Fruit fly (Drosophila melanogaster) whole organism, prepupa: ENCODE results near the gene CG9682.

Experiments used
- CG15336 ChIP-seq: fragments of 200-800 bp; sonication (Bioruptor generic); IDR thresholded peaks from 2 replicates; pipeline ENCODE4 v1.3.6; 2022; ENCODE audit warnings: missing biosample characterization, missing genetic modification characterization
- CG16779 ChIP-seq: fragments of 200-800 bp; sonication (Bioruptor generic); optimal IDR thresholded peaks from 3 replicates; lab custom pipeline; 2017; ENCODE audit warnings: missing biosample characterization, mild to moderate bottlenecking, missing genetic modification characterization
- CG32006 ChIP-seq: fragments of 200-800 bp; sonication (Bioruptor generic); optimal IDR thresholded peaks from 3 replicates; lab custom pipeline; 2017; ENCODE audit warnings: missing biosample characterization, mild to moderate bottlenecking, missing genetic modification characterization
- CG6808 ChIP-seq: fragments of 200-800 bp; sonication (Bioruptor generic); optimal IDR thresholded peaks from 3 replicates; lab custom pipeline; 2017; ENCODE audit warnings: missing biosample characterization, missing genetic modification characterization, mild to moderate bottlenecking, moderate library complexity, missing genetic modification reagents
- CG7368 ChIP-seq: fragments of 200-800 bp; sonication (Bioruptor generic); optimal IDR thresholded peaks from 3 replicates; lab custom pipeline; 2016; ENCODE audit warnings: missing biosample characterization, missing genetic modification characterization
- CG9139 ChIP-seq: fragments of 200-800 bp; sonication (Bioruptor generic); optimal IDR thresholded peaks from 3 replicates; lab custom pipeline; 2017; ENCODE audit warnings: missing biosample characterization, mild to moderate bottlenecking, missing genetic modification characterization
- Hr39 ChIP-seq: fragments of 200-800 bp; sonication (Bioruptor generic); optimal IDR thresholded peaks from 2 replicates; lab custom pipeline; 2016; ENCODE audit warnings: missing biosample characterization, missing genetic modification characterization
- Smox ChIP-seq: fragments of 200-800 bp; sonication (Bioruptor generic); optimal IDR thresholded peaks from 3 replicates; lab custom pipeline; 2016; ENCODE audit warnings: missing biosample characterization, missing genetic modification characterization
- Sox102F ChIP-seq: fragments of 200-800 bp; sonication (Bioruptor generic); optimal IDR thresholded peaks from 2 replicates; lab custom pipeline; 2016; ENCODE audit warnings: missing biosample characterization, mild to moderate bottlenecking, missing genetic modification characterization
- Sox15 ChIP-seq: fragments of 200-800 bp; sonication (Bioruptor generic); optimal IDR thresholded peaks from 3 replicates; lab custom pipeline; 2016; ENCODE audit warnings: missing biosample characterization, missing genetic modification characterization
- achi ChIP-seq: fragments of 200-800 bp; sonication (Bioruptor generic); optimal IDR thresholded peaks from 3 replicates; lab custom pipeline; 2016; ENCODE audit warnings: missing biosample characterization, missing genetic modification characterization
- cyc ChIP-seq: fragments of 200-800 bp; sonication (Bioruptor generic); optimal IDR thresholded peaks from 3 replicates; lab custom pipeline; 2016; ENCODE audit warnings: missing biosample characterization, missing genetic modification characterization
- topi ChIP-seq: fragments of 200-800 bp; sonication (Bioruptor generic); optimal IDR thresholded peaks from 3 replicates; lab custom pipeline; 2016; ENCODE audit warnings: missing biosample characterization, missing genetic modification characterization
- vri ChIP-seq: fragments of 200-800 bp; sonication (Bioruptor generic); optimal IDR thresholded peaks from 3 replicates; lab custom pipeline; 2016; ENCODE audit warnings: missing biosample characterization, mild to moderate bottlenecking, missing genetic modification characterization

- TF ChIP-seq achi: peak; percentile 23
- TF ChIP-seq Sox15 (GFP tag; lab: Kevin White, UChicago): no peak
- TF ChIP-seq CG32006 (GFP tag; lab: Kevin White, UChicago): no peak
- TF ChIP-seq CG6808 (GFP tag; lab: Kevin White, UChicago): no peak
- TF ChIP-seq Sox102F (GFP tag; lab: Kevin White, UChicago): no peak
- TF ChIP-seq Hr39 (GFP tag; lab: Kevin White, UChicago): no peak
- no peak for TF ChIP-seq Smox (GFP tag; lab: Kevin White, UChicago)
- TF ChIP-seq CG7368: no peak
- TF ChIP-seq CG16779: no peak
- TF ChIP-seq topi (GFP tag; lab: Kevin White, UChicago): no peak
- TF ChIP-seq CG9139 (GFP tag; lab: Kevin White, UChicago): peak; percentile 33
- no peak for TF ChIP-seq cyc (GFP tag; lab: Kevin White, UChicago)
- no peak for TF ChIP-seq CG15336 (GFP tag; lab: Robert Waterston, UW)
- TF ChIP-seq vri (GFP tag; lab: Kevin White, UChicago): peak; percentile 42
Observed at dm6 chr3R:30277700-30278099, 27.0 kb downstream of the CG9682 start, which contains the start of gene heca.
